Fruit fly (Drosophila melanogaster) whole organism, prepupa: Measurements from ENCODE around the gene CG31459.

Source experiments
- CG10631 ChIP-seq: fragments of 200-800 bp; sonication (Bioruptor generic); optimal IDR thresholded peaks from 2 replicates; lab custom pipeline; 2016; ENCODE audit warnings: missing biosample characterization, missing genetic modification characterization
- CG11294 ChIP-seq: fragments of 200-800 bp; sonication (Bioruptor generic); IDR thresholded peaks from 2 replicates; pipeline ENCODE4 v1.3.6; 2022; ENCODE audit warnings: missing biosample characterization, missing genetic modification characterization
- CG15336 ChIP-seq: fragments of 200-800 bp; sonication (Bioruptor generic); IDR thresholded peaks from 2 replicates; pipeline ENCODE4 v1.3.6; 2022; ENCODE audit warnings: missing biosample characterization, missing genetic modification characterization
- CG31627 ChIP-seq: fragments of 200-800 bp; sonication (Bioruptor generic); optimal IDR thresholded peaks from 3 replicates; lab custom pipeline; 2016; ENCODE audit warnings: missing biosample characterization, missing genetic modification characterization
- CG6276 ChIP-seq: fragments of 200-800 bp; sonication (Bioruptor generic); optimal IDR thresholded peaks from 2 replicates; lab custom pipeline; 2017; ENCODE audit warnings: missing biosample characterization, mild to moderate bottlenecking, missing genetic modification characterization
- CG8119 ChIP-seq: fragments of 200-800 bp; sonication (Bioruptor generic); IDR thresholded peaks from 3 replicates; pipeline ENCODE4 v1.3.6; 2022; ENCODE audit warnings: missing biosample characterization, missing genetic modification characterization
- Eip78C ChIP-seq: fragments of 200-800 bp; sonication (Bioruptor generic); peaks from one replicate; lab custom pipeline; 2016; ENCODE audit warnings: missing biosample characterization, missing genetic modification characterization
- Eip93F ChIP-seq: fragments of 200-800 bp; sonication (Bioruptor generic); optimal IDR thresholded peaks from 2 replicates; lab custom pipeline; 2016; ENCODE audit warnings: missing biosample characterization, mild to moderate bottlenecking, missing genetic modification characterization
- Lpt ChIP-seq: fragments of 200-800 bp; sonication (Bioruptor generic); optimal IDR thresholded peaks from 3 replicates; lab custom pipeline; 2016; ENCODE audit warnings: missing biosample characterization, missing genetic modification characterization
- esn ChIP-seq: fragments of 200-800 bp; sonication (Bioruptor generic); optimal IDR thresholded peaks from 2 replicates; lab custom pipeline; 2016; ENCODE audit warnings: missing biosample characterization, mild to moderate bottlenecking, missing genetic modification characterization, moderate library complexity
- net ChIP-seq: fragments of 200-800 bp; sonication (Bioruptor generic); optimal IDR thresholded peaks from 3 replicates; lab custom pipeline; 2016; ENCODE audit warnings: missing biosample characterization, missing genetic modification characterization
- pdm3 ChIP-seq: fragments of 200-800 bp; sonication (Bioruptor generic); optimal IDR thresholded peaks from 3 replicates; lab custom pipeline; 2016; ENCODE audit warnings: missing biosample characterization, missing genetic modification characterization
- ss ChIP-seq, 2 experiments: fragments of 200-800 bp; sonication (Bioruptor generic); optimal IDR thresholded peaks; 2 replicates in 1 of 2; 3 replicates in 1 of 2; lab custom pipeline; 2017 to 2018; ENCODE audit warnings: mild to moderate bottlenecking in 2 of 2, missing biosample characterization in 2 of 2, missing genetic modification characterization in 2 of 2, moderate library complexity in 1 of 2

dm6 chr3R:19807745-19808429 is 32.8 kb upstream of the CG31459 start:
- TF ChIP-seq Eip78C (GFP tag; lab: Kevin White, UChicago): peak; percentile 69
- TF ChIP-seq Lpt (GFP tag; lab: Kevin White, UChicago): no peak
- peak; percentile 4 for TF ChIP-seq esn (GFP tag; lab: Kevin White, UChicago)
- peak; percentile 58 for TF ChIP-seq CG8119
- TF ChIP-seq pdm3 (GFP tag; lab: Kevin White, UChicago): peak; percentile 57
- TF ChIP-seq CG15336 (GFP tag; lab: Robert Waterston, UW): peak; percentile 49; the same call in 1 of the 2 replicates
- TF ChIP-seq ss (GFP tag; optimal IDR thresholded peaks at IDR 0.05; lab: Kevin White, UChicago): peak in 1 of 2 experiments; percentile 1
- peak; percentile 30 for TF ChIP-seq CG6276
- no peak for TF ChIP-seq Eip93F (GFP tag; lab: Kevin White, UChicago)
- peak; percentile 30 for TF ChIP-seq CG10631 (GFP tag; lab: Kevin White, UChicago)
- TF ChIP-seq CG31627 (GFP tag; lab: Kevin White, UChicago): no peak
- TF ChIP-seq net (GFP tag; lab: Kevin White, UChicago): peak; percentile 27
- no peak for TF ChIP-seq CG11294 (GFP tag; lab: Robert Waterston, UW)
